Worm (Caenorhabditis elegans) whole organism, L1 larva: ENCODE data around the gene dph-1.

Experiments used
- aha-1 ChIP-seq: fragments of 150-350 bp; optimal IDR thresholded peaks from 2 replicates; lab custom pipeline; 2014; ENCODE audit warnings: missing biosample characterization, missing genetic modification characterization
- ceh-82 ChIP-seq, 3 experiments: fragments of 150-350 bp in 1 of 3; sonication (generic microtip) in 2 of 3; optimal IDR thresholded peaks; 2 replicates each; lab custom pipeline; 2014 to 2017; ENCODE audit warnings: missing biosample characterization in 3 of 3, missing genetic modification characterization in 3 of 3
- dpl-1 ChIP-seq, 3 experiments: fragments of 150-350 bp in 2 of 3; sonication (generic microtip) in 1 of 3; optimal IDR thresholded peaks; 2 replicates each; lab custom pipeline; 2014 to 2017; ENCODE audit warnings: missing biosample characterization in 3 of 3, missing genetic modification characterization in 3 of 3, missing genetic modification reagents in 3 of 3
- elt-3 ChIP-seq, 6 experiments: fragments of 150-350 bp in 1 of 6; sonication (generic microtip); optimal IDR thresholded peaks; 2 replicates each; lab custom pipeline; 2017 to 2018; ENCODE audit warnings: missing biosample characterization in 6 of 6, missing genetic modification characterization in 6 of 6, inconsistent platforms in 1 of 6
- fkh-8 ChIP-seq: sonication (generic microtip); optimal IDR thresholded peaks from 2 replicates; lab custom pipeline; 2016; ENCODE audit warnings: mild to moderate bottlenecking, missing genetic modification characterization, missing compliant biosample characterization
- hlh-4 ChIP-seq: sonication (generic microtip); optimal IDR thresholded peaks from 2 replicates; lab custom pipeline; 2016; ENCODE audit warnings: mild to moderate bottlenecking, missing genetic modification characterization, missing compliant biosample characterization
- jun-1 ChIP-seq: fragments of 150-350 bp; optimal IDR thresholded peaks from 2 replicates; lab custom pipeline; 2014; ENCODE audit warnings: missing biosample characterization, missing genetic modification reagents, missing genetic modification characterization
- lin-15B ChIP-seq: fragments of 150-350 bp; sonication (generic microtip); optimal IDR thresholded peaks from 3 replicates; lab custom pipeline; 2014; ENCODE audit warnings: missing biosample characterization, missing genetic modification characterization
- lsy-2 ChIP-seq, 2 experiments: fragments of 150-350 bp; optimal IDR thresholded peaks; 2 replicates each; lab custom pipeline; 2014; ENCODE audit warnings: missing biosample characterization in 2 of 2, missing genetic modification characterization in 2 of 2
- nhr-71 ChIP-seq: sonication (generic microtip); optimal IDR thresholded peaks from 2 replicates; lab custom pipeline; 2016; ENCODE audit warnings: mild to moderate bottlenecking, missing genetic modification characterization, moderate library complexity, missing compliant biosample characterization
- tbx-2 ChIP-seq: sonication (generic microtip); optimal IDR thresholded peaks from 2 replicates; lab custom pipeline; 2016; ENCODE audit warnings: missing genetic modification characterization, missing compliant biosample characterization
- zag-1 ChIP-seq: fragments of 150-350 bp; optimal IDR thresholded peaks from 2 replicates; lab custom pipeline; 2014; ENCODE audit warnings: missing biosample characterization, missing genetic modification characterization
- ztf-4 ChIP-seq: fragments of 150-350 bp; optimal IDR thresholded peaks from 2 replicates; lab custom pipeline; 2014; ENCODE audit warnings: missing biosample characterization, missing genetic modification characterization

DNA sequence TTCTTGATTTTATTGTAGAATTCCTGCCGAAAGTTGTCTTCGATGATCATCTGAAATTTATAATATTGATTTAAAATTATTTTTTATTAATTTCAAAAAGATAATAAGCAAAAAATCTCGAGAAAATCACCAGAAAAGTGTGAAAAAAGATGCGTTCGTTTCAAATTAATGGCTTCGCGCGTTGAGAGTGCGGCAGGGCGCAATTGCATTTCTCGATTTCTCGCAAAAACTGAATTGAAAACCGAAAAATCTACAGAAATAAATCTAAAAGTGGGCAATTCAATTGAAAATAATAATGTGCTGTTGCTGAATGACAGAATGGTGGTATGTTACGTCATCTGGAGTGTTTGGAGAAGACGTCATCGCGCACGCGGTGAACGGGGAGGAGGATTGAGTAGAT is 28.3 kb downstream of the dph-1 start, which contains the start of gene evl-18:
- TF ChIP-seq nhr-71 (tag; lab: Kevin White, UChicago) = no peak
- no peak for TF ChIP-seq hlh-4 (tag; lab: Kevin White, UChicago)
- TF ChIP-seq aha-1 = no peak
- no peak for TF ChIP-seq jun-1
- TF ChIP-seq tbx-2 (tag; lab: Kevin White, UChicago) = no peak
- TF ChIP-seq dpl-1 (GFP tag; optimal IDR thresholded peaks at IDR 0.05; lab: Kevin White, UChicago) = peak; percentile 62 to 84 (median 70)
- TF ChIP-seq lsy-2 (tag; optimal IDR thresholded peaks at IDR 0.05; lab: Kevin White, UChicago) = peak in 1 of 2 experiments; percentile 55
- no peak for TF ChIP-seq ceh-82 (tag; optimal IDR thresholded peaks at IDR 0.05; lab: Kevin White, UChicago)
- no peak for TF ChIP-seq ztf-4 (tag; lab: Kevin White, UChicago)
- no peak for TF ChIP-seq elt-3 (tag; optimal IDR thresholded peaks at IDR 0.05; lab: Kevin White, UChicago)
- no peak for TF ChIP-seq zag-1 (tag; lab: Kevin White, UChicago)
- TF ChIP-seq fkh-8 (tag; lab: Kevin White, UChicago) = no peak
- no peak for TF ChIP-seq lin-15B
